Fruit fly (Drosophila melanogaster) whole organism, embryonic: Measurements from ENCODE around the gene nesd.
A peak's percentile ranks its signal among the peaks of the same experiment; 100 is the strongest.

ENCODE experiments used
- Awh ChIP-seq: fragments of 200-800 bp; sonication (Bioruptor generic); IDR thresholded peaks from 2 replicates; pipeline ENCODE4, ENCODE4 v1.3.6; 2022; ENCODE audit warnings: missing biosample characterization, missing genetic modification characterization
- CG11456 ChIP-seq: fragments of 200-800 bp; sonication (Bioruptor generic); IDR thresholded peaks from 3 replicates; pipeline ENCODE4 v1.3.6; 2022; ENCODE audit warnings: missing biosample characterization, missing genetic modification characterization
- CG11723 ChIP-seq: fragments of 200-800 bp; sonication (Bioruptor generic); optimal IDR thresholded peaks from 2 replicates; lab custom pipeline; 2017; ENCODE audit warnings: missing biosample characterization, mild to moderate bottlenecking, missing genetic modification characterization
- CG15269 ChIP-seq: fragments of 200-800 bp; sonication (Bioruptor generic); optimal IDR thresholded peaks from 2 replicates; lab custom pipeline; 2018; ENCODE audit warnings: missing biosample characterization, mild to moderate bottlenecking, missing genetic modification characterization, moderate library complexity
- CG17912 ChIP-seq: fragments of 200-800 bp; sonication (Bioruptor generic); optimal IDR thresholded peaks from 2 replicates; lab custom pipeline; 2018; ENCODE audit warnings: missing biosample characterization, mild to moderate bottlenecking, missing genetic modification characterization
- CG1792 ChIP-seq: fragments of 200-800 bp; sonication (Bioruptor generic); optimal IDR thresholded peaks from 2 replicates; lab custom pipeline; 2016; ENCODE audit warnings: missing biosample characterization, missing genetic modification characterization
- CG2120 ChIP-seq: fragments of 200-800 bp; sonication (Bioruptor generic); optimal IDR thresholded peaks from 3 replicates; lab custom pipeline; 2016; ENCODE audit warnings: missing biosample characterization, missing genetic modification characterization
- CG2129 ChIP-seq: fragments of 200-800 bp; sonication (Bioruptor generic); IDR thresholded peaks from 2 replicates; pipeline ENCODE4 v1.3.6; 2022; ENCODE audit warnings: missing biosample characterization, missing genetic modification characterization; ENCODE audit not compliant: partially characterized antibody
- CG34376 ChIP-seq: fragments of 200-800 bp; sonication (Bioruptor generic); optimal IDR thresholded peaks from 2 replicates; lab custom pipeline; 2018; ENCODE audit warnings: missing biosample characterization, mild to moderate bottlenecking, missing genetic modification characterization
- CG3838 ChIP-seq: fragments of 200-800 bp; sonication (Bioruptor generic); optimal IDR thresholded peaks from 3 replicates; lab custom pipeline; 2016; ENCODE audit warnings: missing biosample characterization, missing genetic modification characterization
- CG42726 ChIP-seq: fragments of 200-800 bp; sonication (Bioruptor generic); IDR thresholded peaks from 2 replicates; pipeline ENCODE4 v1.3.6; 2022; ENCODE audit warnings: missing biosample characterization, missing genetic modification characterization; ENCODE audit not compliant: partially characterized antibody
- CG5180 ChIP-seq: fragments of 200-800 bp; sonication (Bioruptor generic); optimal IDR thresholded peaks from 3 replicates; lab custom pipeline; 2017; ENCODE audit warnings: missing biosample characterization, missing genetic modification characterization, mild to moderate bottlenecking, moderate library complexity, missing genetic modification reagents
- CG6813 ChIP-seq: fragments of 200-800 bp; sonication (Bioruptor generic); optimal IDR thresholded peaks from 2 replicates; lab custom pipeline; 2017; ENCODE audit warnings: missing biosample characterization, missing genetic modification characterization, mild to moderate bottlenecking, moderate library complexity, missing genetic modification reagents
- CG6854 ChIP-seq: fragments of 200-800 bp; sonication (Bioruptor generic); optimal IDR thresholded peaks from 3 replicates; lab custom pipeline; 2017; ENCODE audit warnings: missing biosample characterization, mild to moderate bottlenecking, missing genetic modification characterization
- CG7357 ChIP-seq: fragments of 200-800 bp; sonication (Bioruptor generic); IDR thresholded peaks from 3 replicates; pipeline ENCODE4 v1.3.6; 2022; ENCODE audit warnings: missing biosample characterization, missing genetic modification characterization
- CG9727 ChIP-seq: fragments of 200-800 bp; sonication (Bioruptor generic); optimal IDR thresholded peaks from 3 replicates; lab custom pipeline; 2017; ENCODE audit warnings: missing biosample characterization, mild to moderate bottlenecking, missing genetic modification characterization
- Camta ChIP-seq: fragments of 200-800 bp; sonication (Bioruptor generic); optimal IDR thresholded peaks from 2 replicates; lab custom pipeline; 2016; ENCODE audit warnings: missing biosample characterization, missing genetic modification characterization
- CkIIα-i1 ChIP-seq: fragments of 200-800 bp; sonication (Bioruptor generic); IDR thresholded peaks from 2 replicates; pipeline ENCODE4 v1.3.6; 2022; ENCODE audit warnings: missing biosample characterization, missing genetic modification characterization
- Dip2 ChIP-seq: fragments of 200-800 bp; sonication (Bioruptor generic); IDR thresholded peaks from 2 replicates; pipeline ENCODE4 v1.3.6; 2022; ENCODE audit warnings: missing biosample characterization, missing genetic modification characterization
- HLH3B ChIP-seq: fragments of 200-800 bp; sonication (Bioruptor generic); IDR thresholded peaks from 2 replicates; pipeline ENCODE4 v1.3.6; 2022; ENCODE audit warnings: missing biosample characterization, missing genetic modification characterization
- Hand ChIP-seq: fragments of 200-800 bp; sonication (Bioruptor generic); optimal IDR thresholded peaks from 2 replicates; lab custom pipeline; 2017; ENCODE audit warnings: mild to moderate bottlenecking, missing biosample characterization, missing genetic modification reagents, missing genetic modification characterization
- Pdp1 ChIP-seq, 2 experiments: fragments of 200-800 bp; sonication (Bioruptor generic); optimal IDR thresholded peaks; 3 replicates each; lab custom pipeline; 2016; ENCODE audit warnings: missing biosample characterization in 2 of 2, missing genetic modification characterization in 2 of 2, mild to moderate bottlenecking in 1 of 2, moderate library complexity in 1 of 2
- Rfx ChIP-seq: fragments of 200-800 bp; sonication (Bioruptor generic); IDR thresholded peaks from 2 replicates; pipeline ENCODE4 v1.3.6; 2022; ENCODE audit warnings: missing biosample characterization, missing genetic modification characterization
- al ChIP-seq: fragments of 200-800 bp; sonication (Bioruptor generic); IDR thresholded peaks from 2 replicates; pipeline ENCODE4 v1.3.6; 2022; ENCODE audit warnings: missing biosample characterization, missing genetic modification characterization
- bab2 ChIP-seq: fragments of 200-800 bp; sonication (Bioruptor generic); optimal IDR thresholded peaks from 2 replicates; lab custom pipeline; 2016; ENCODE audit warnings: missing biosample characterization, missing genetic modification characterization
- cato ChIP-seq: fragments of 200-800 bp; sonication (Bioruptor generic); optimal IDR thresholded peaks from 2 replicates; lab custom pipeline; 2016; ENCODE audit warnings: missing biosample characterization, missing genetic modification characterization, borderline replicate concordance
- caup ChIP-seq: fragments of 200-800 bp; sonication (Bioruptor generic); optimal IDR thresholded peaks from 3 replicates; lab custom pipeline; 2017; ENCODE audit warnings: missing biosample characterization, mild to moderate bottlenecking, missing genetic modification characterization, moderate library complexity; ENCODE audit not compliant: severe bottlenecking
- chm ChIP-seq: fragments of 200-800 bp; sonication (Bioruptor generic); IDR thresholded peaks from 2 replicates; pipeline ENCODE4 v1.3.6; 2022; ENCODE audit warnings: missing biosample characterization, missing genetic modification characterization
- cwo ChIP-seq: fragments of 200-800 bp; sonication (Bioruptor generic); optimal IDR thresholded peaks from 3 replicates; lab custom pipeline; 2017; ENCODE audit warnings: missing biosample characterization, missing genetic modification characterization, mild to moderate bottlenecking, moderate library complexity, missing genetic modification reagents
- en ChIP-seq: fragments of 200-800 bp; sonication (Bioruptor generic); optimal IDR thresholded peaks from 2 replicates; lab custom pipeline; 2016; ENCODE audit warnings: missing biosample characterization, missing genetic modification characterization
- eyg ChIP-seq: fragments of 200-800 bp; sonication (Bioruptor generic); optimal IDR thresholded peaks from 3 replicates; lab custom pipeline; 2016; ENCODE audit warnings: missing biosample characterization, missing genetic modification characterization
- ftz-f1 ChIP-seq: fragments of 200-800 bp; sonication (Bioruptor generic); optimal IDR thresholded peaks from 2 replicates; lab custom pipeline; 2016; ENCODE audit warnings: missing biosample characterization, missing genetic modification characterization
- gfzf ChIP-seq: fragments of 200-800 bp; sonication (Bioruptor generic); optimal IDR thresholded peaks from 2 replicates; lab custom pipeline; 2016; ENCODE audit warnings: missing biosample characterization, mild to moderate bottlenecking, missing genetic modification characterization, moderate library complexity
- gsb ChIP-seq: fragments of 200-800 bp; sonication (Bioruptor generic); IDR thresholded peaks from 2 replicates; pipeline ENCODE4 v1.3.6; 2022; ENCODE audit warnings: missing biosample characterization, missing genetic modification characterization
- kah ChIP-seq: fragments of 200-800 bp; sonication (Bioruptor generic); optimal IDR thresholded peaks from 2 replicates; lab custom pipeline; 2018; ENCODE audit warnings: missing biosample characterization, mild to moderate bottlenecking, missing genetic modification characterization
- lab ChIP-seq: fragments of 200-800 bp; sonication (Bioruptor generic); optimal IDR thresholded peaks from 3 replicates; lab custom pipeline; 2017; ENCODE audit warnings: missing biosample characterization, missing genetic modification characterization, mild to moderate bottlenecking, moderate library complexity, missing genetic modification reagents
- lilli ChIP-seq: fragments of 200-800 bp; sonication (Bioruptor generic); optimal IDR thresholded peaks from 3 replicates; lab custom pipeline; 2016; ENCODE audit warnings: missing biosample characterization, missing genetic modification characterization
- oc ChIP-seq: fragments of 200-800 bp; sonication (Bioruptor generic); optimal IDR thresholded peaks from 2 replicates; lab custom pipeline; 2018; ENCODE audit warnings: missing biosample characterization, mild to moderate bottlenecking, missing genetic modification characterization, moderate library complexity
- odd ChIP-seq: fragments of 200-800 bp; sonication (Bioruptor generic); optimal IDR thresholded peaks from 2 replicates; lab custom pipeline; 2017; ENCODE audit warnings: missing biosample characterization, mild to moderate bottlenecking, missing genetic modification characterization
- onecut ChIP-seq: fragments of 200-800 bp; sonication (Bioruptor generic); IDR thresholded peaks from 2 replicates; pipeline ENCODE4 v1.3.6; 2022; ENCODE audit warnings: missing biosample characterization, missing genetic modification characterization
- row ChIP-seq: fragments of 200-800 bp; sonication (Bioruptor generic); IDR thresholded peaks from 3 replicates; pipeline ENCODE4 v1.3.6; 2022; ENCODE audit warnings: missing biosample characterization, missing genetic modification characterization
- sens ChIP-seq: fragments of 200-800 bp; sonication (Bioruptor generic); peaks from one replicate; lab custom pipeline; 2016; ENCODE audit warnings: missing biosample characterization, missing genetic modification characterization
- seq ChIP-seq: fragments of 200-800 bp; sonication (Bioruptor generic); IDR thresholded peaks from 2 replicates; pipeline ENCODE4 v1.3.6; 2022; ENCODE audit warnings: missing biosample characterization, missing genetic modification characterization
- sim ChIP-seq: fragments of 200-800 bp; sonication (Bioruptor generic); IDR thresholded peaks from 2 replicates; pipeline ENCODE4 v1.3.6; 2022; ENCODE audit warnings: missing biosample characterization, missing genetic modification characterization
- slbo ChIP-seq: fragments of 200-800 bp; sonication (Bioruptor generic); IDR thresholded peaks from 2 replicates; pipeline ENCODE4 v1.3.6; 2022; ENCODE audit warnings: missing biosample characterization, missing genetic modification characterization
- sna ChIP-seq: fragments of 200-800 bp; sonication (Bioruptor generic); IDR thresholded peaks from 2 replicates; pipeline ENCODE4 v1.3.6; 2022; ENCODE audit warnings: missing biosample characterization, missing genetic modification characterization; ENCODE audit not compliant: partially characterized antibody
- stwl ChIP-seq: fragments of 200-800 bp; sonication (Bioruptor generic); optimal IDR thresholded peaks from 3 replicates; lab custom pipeline; 2018; ENCODE audit warnings: missing biosample characterization, mild to moderate bottlenecking, missing genetic modification characterization, moderate library complexity
- tgo ChIP-seq: fragments of 200-800 bp; sonication (Bioruptor generic); IDR thresholded peaks from 3 replicates; pipeline ENCODE4 v1.3.6; 2022; ENCODE audit warnings: missing biosample characterization, missing genetic modification characterization
- usp ChIP-seq: fragments of >200 bp; optimal IDR thresholded peaks from 2 replicates; lab custom pipeline; 2017; ENCODE audit warnings: missing biosample characterization, missing genetic modification characterization
- z ChIP-seq: fragments of 200-800 bp; sonication (Bioruptor generic); IDR thresholded peaks from 3 replicates; pipeline ENCODE4 v1.3.6; 2022; ENCODE audit warnings: missing biosample characterization, missing genetic modification characterization
- zfh1 ChIP-seq: fragments of 200-800 bp; sonication (Bioruptor generic); IDR thresholded peaks from 3 replicates; pipeline ENCODE4 v1.3.6; 2022; ENCODE audit warnings: missing biosample characterization, missing genetic modification characterization

The nesd gene

dm6 chr2L:20078880-20079279, 14.9 kb upstream of the nesd start (continued):
- TF ChIP-seq tgo (0 out of 3 replicates have a peak, but pooled peaks have one; percentile 21), CG42726 (GFP tag; lab: Robert Waterston, UW) (no peak), zfh1 (GFP tag; lab: Robert Waterston, UW) (no peak), en (GFP tag; lab: Kevin White, UChicago) (peak; percentile 12), Camta (GFP tag; lab: Kevin White, UChicago) (no peak), sna (no peak), CG3838 (GFP tag; lab: Kevin White, UChicago) (no peak), sens (GFP tag; lab: Kevin White, UChicago) (peak; percentile 50), onecut (GFP tag; lab: Robert Waterston, UW) (no peak), seq (GFP tag; lab: Robert Waterston, UW) (peak; percentile 49; the same call in 1 of the 2 replicates), CG1792 (GFP tag; lab: Kevin White, UChicago) (peak; percentile 32), cwo (peak; percentile 54), kah (GFP tag; lab: Kevin White, UChicago) (no peak), HLH3B (GFP tag; lab: Robert Waterston, UW) (0 out of 2 replicates have a peak, but pooled peaks have one; percentile 12), stwl (tag; lab: Kevin White, UChicago) (no peak), odd (no peak), sim (GFP tag; lab: Robert Waterston, UW) (no peak), row (GFP tag; lab: Robert Waterston, UW) (peak; percentile 58), Rfx (GFP tag; lab: Robert Waterston, UW) (peak; percentile 58), CG11723 (no peak), CG34376 (no peak), caup (GFP tag; lab: Kevin White, UChicago) (peak; percentile 8), gsb (GFP tag; lab: Robert Waterston, UW) (no peak), CG15269 (tag; lab: Kevin White, UChicago) (peak; percentile 16), CG17912 (GFP tag; lab: Kevin White, UChicago) (no peak), oc (no peak), al (GFP tag; lab: Robert Waterston, UW) (peak; percentile 24; the same call in 1 of the 2 replicates), CG9727 (GFP tag; lab: Kevin White, UChicago) (peak; percentile 38), CG2129 (GFP tag; lab: Robert Waterston, UW) (no peak), Awh (GFP tag; lab: Robert Waterston, UW) (no peak), Dip2 (no peak), CG5180 (GFP tag; lab: Kevin White, UChicago) (no peak), Hand (no peak), usp (GFP tag; lab: Kevin White, UChicago) (no peak), CG6813 (GFP tag; lab: Kevin White, UChicago) (no peak), bab2 (GFP tag; lab: Kevin White, UChicago) (peak; percentile 10), CG2120 (GFP tag; lab: Kevin White, UChicago) (peak; percentile 69), CG11456 (GFP tag; lab: Robert Waterston, UW) (0 out of 3 replicates have a peak, but pooled peaks have one; percentile 14), lab (GFP tag; lab: Kevin White, UChicago) (peak; percentile 39), cato (GFP tag; lab: Kevin White, UChicago) (no peak), z (no peak), CG6854 (GFP tag; lab: Kevin White, UChicago) (no peak), Pdp1 (GFP tag; optimal IDR thresholded peaks at IDR 0.05; lab: Kevin White, UChicago) (peak in 1 of 2 experiments; percentile 31), ftz-f1 (GFP tag; lab: Kevin White, UChicago) (peak; percentile 24), lilli (peak; percentile 15), eyg (peak; percentile 50), chm (GFP tag; lab: Robert Waterston, UW) (no peak), CG7357 (GFP tag; lab: Robert Waterston, UW) (no peak), slbo (GFP tag; lab: Robert Waterston, UW) (peak; percentile 33; the same call in 1 of the 2 replicates), CkIIα-i1 (GFP tag; lab: Robert Waterston, UW) (no peak), gfzf (no peak)
